Worm (Caenorhabditis elegans) whole organism, midembryonic: ENCODE measurements around the gene cnc-6.

Experiments used
- T22C8.4 ChIP-seq: fragments of 200-800 bp; sonication (Bioruptor generic); IDR thresholded peaks from 2 replicates; pipeline ENCODE4 v1.3.6; 2022; ENCODE audit warnings: missing genetic modification characterization, missing compliant biosample characterization
- flt-1 ChIP-seq: fragments of 200-800 bp; sonication (Bioruptor generic); IDR thresholded peaks from 2 replicates; pipeline ENCODE4 v1.3.6; 2022; ENCODE audit warnings: missing genetic modification characterization, missing compliant biosample characterization
- klf-2 ChIP-seq: fragments of 200-800 bp; sonication (Bioruptor generic); conservative IDR thresholded peaks from 2 replicates; pipeline ENCODE4 v1.3.6; 2022; ENCODE audit warnings: missing genetic modification reagents, missing genetic modification characterization, missing compliant biosample characterization
- ref-1 ChIP-seq: fragments of 200-800 bp; sonication (Bioruptor generic); conservative IDR thresholded peaks from 2 replicates; pipeline ENCODE4 v1.3.6; 2022; ENCODE audit warnings: missing genetic modification reagents, missing genetic modification characterization, missing compliant biosample characterization

DNA sequence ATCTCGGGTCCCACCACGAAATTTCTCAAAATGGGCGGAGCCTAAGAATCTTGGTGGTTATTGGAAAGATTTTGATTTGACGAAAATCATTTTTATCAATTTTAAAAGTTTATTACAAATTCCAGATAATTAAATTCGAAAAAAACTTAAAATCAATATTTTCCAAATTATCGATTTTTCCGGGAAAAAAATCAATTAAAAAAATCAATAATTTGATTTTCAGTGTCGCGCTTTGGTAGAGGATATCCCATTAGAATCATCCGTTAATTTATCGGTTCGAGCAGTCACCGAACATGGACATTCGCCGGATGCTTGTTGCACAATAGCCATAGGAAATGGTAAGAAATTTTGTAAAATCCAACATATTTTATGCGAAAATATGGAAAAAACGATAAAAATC is 30.1 kb downstream of the cnc-6 start:
- TF ChIP-seq T22C8.4 (peak; percentile 66), klf-2 (GFP tag; lab: Robert Waterston, UW) (no peak), flt-1 (no peak), ref-1 (no peak)
